Worm (Caenorhabditis elegans): ENCODE measurements around the gene fbxa-10.

fbxa-10 gene

ce11 chrIII:1002510-1002909 lies 50.3 kb downstream of the fbxa-10 start, which contains the start of gene clec-150:
clec-150 (plus strand) TSS chrIII:1002707.
- no peak for TF ChIP-seq ceh-43 (GFP tag; optimal IDR thresholded peaks at IDR 0.05)
- no peak for TF ChIP-seq tbx-8 (GFP tag; optimal IDR thresholded peaks at IDR 0.05)

Data from whole organism, mixed stage, embryonic.